Worm (Caenorhabditis elegans) whole organism, L3 larva: Measurements from ENCODE around the gene srr-6.

Experiments
- R02D3.7 ChIP-seq: fragments of 150-350 bp; optimal IDR thresholded peaks from 2 replicates; lab custom pipeline; 2014; ENCODE audit warnings: missing biosample characterization, missing genetic modification characterization
- ZK546.5 ChIP-seq: sonication (generic microtip); optimal IDR thresholded peaks from 2 replicates; lab custom pipeline; 2017; ENCODE audit warnings: missing biosample characterization, missing genetic modification characterization
- ama-1 ChIP-seq: fragments of 150-350 bp; optimal IDR thresholded peaks from 2 replicates; lab custom pipeline; 2018
- ceh-16 ChIP-seq: sonication (generic microtip); optimal IDR thresholded peaks from 2 replicates; lab custom pipeline; 2017; ENCODE audit warnings: missing biosample characterization, missing genetic modification characterization
- ceh-82 ChIP-seq: fragments of 150-350 bp; optimal IDR thresholded peaks from 2 replicates; lab custom pipeline; 2014; ENCODE audit warnings: missing biosample characterization, missing genetic modification characterization
- ceh-9 ChIP-seq: sonication (generic microtip); optimal IDR thresholded peaks from 2 replicates; lab custom pipeline; 2018; ENCODE audit warnings: missing biosample characterization, missing genetic modification characterization
- daf-12 ChIP-seq: fragments of 150-350 bp; optimal IDR thresholded peaks from 2 replicates; lab custom pipeline; 2014; ENCODE audit warnings: missing biosample characterization, missing genetic modification reagents, missing genetic modification characterization
- egl-27 ChIP-seq: sonication (generic microtip); optimal IDR thresholded peaks from 4 replicates; lab custom pipeline; 2017; ENCODE audit warnings: missing biosample characterization, missing genetic modification reagents, missing genetic modification characterization
- egl-5 ChIP-seq: fragments of 150-350 bp; optimal IDR thresholded peaks from 2 replicates; lab custom pipeline; 2017; ENCODE audit warnings: missing biosample characterization, missing genetic modification reagents, missing genetic modification characterization, inconsistent platforms
- elt-1 ChIP-seq: fragments of 150-350 bp; optimal IDR thresholded peaks from 2 replicates; lab custom pipeline; 2014; ENCODE audit warnings: missing biosample characterization, missing genetic modification characterization
- elt-2 ChIP-seq: sonication (generic microtip); optimal IDR thresholded peaks from 2 replicates; lab custom pipeline; 2016; ENCODE audit warnings: missing genetic modification reagents, mild to moderate bottlenecking, missing genetic modification characterization, missing compliant biosample characterization
- elt-3 ChIP-seq, 3 experiments: fragments of 150-350 bp in 1 of 3; sonication (generic microtip) in 2 of 3; optimal IDR thresholded peaks; 2 replicates in 2 of 3; 4 replicates in 1 of 3; lab custom pipeline; 2014 to 2017; ENCODE audit warnings: missing biosample characterization in 3 of 3, missing genetic modification characterization in 3 of 3
- fkh-10 ChIP-seq: sonication (generic microtip); optimal IDR thresholded peaks from 2 replicates; lab custom pipeline; 2017; ENCODE audit warnings: missing biosample characterization, missing genetic modification reagents, missing genetic modification characterization
- fkh-2 ChIP-seq: fragments of 150-350 bp; optimal IDR thresholded peaks from 2 replicates; lab custom pipeline; 2014; ENCODE audit warnings: missing biosample characterization, missing genetic modification reagents, missing genetic modification characterization
- fos-1 ChIP-seq: fragments of 150-350 bp; optimal IDR thresholded peaks from 2 replicates; lab custom pipeline; 2014; ENCODE audit warnings: missing biosample characterization, missing genetic modification characterization
- hmg-11 ChIP-seq: sonication (generic microtip); optimal IDR thresholded peaks from 2 replicates; lab custom pipeline; 2016; ENCODE audit warnings: missing genetic modification characterization, missing compliant biosample characterization
- lin-15B ChIP-seq: fragments of 150-350 bp; optimal IDR thresholded peaks from 2 replicates; lab custom pipeline; 2014; ENCODE audit warnings: missing biosample characterization, missing genetic modification characterization
- lin-39 ChIP-seq: fragments of 150-350 bp; optimal IDR thresholded peaks from 2 replicates; lab custom pipeline; 2018; ENCODE audit warnings: missing biosample characterization, missing genetic modification reagents, missing genetic modification characterization
- lsy-12 ChIP-seq: sonication (generic microtip); optimal IDR thresholded peaks from 2 replicates; lab custom pipeline; 2016; ENCODE audit warnings: mild to moderate bottlenecking, missing genetic modification characterization, missing compliant biosample characterization
- mdl-1 ChIP-seq: fragments of 150-350 bp; optimal IDR thresholded peaks from 2 replicates; lab custom pipeline; 2014; ENCODE audit warnings: missing biosample characterization, missing genetic modification characterization
- nhr-11 ChIP-seq: fragments of 150-350 bp; optimal IDR thresholded peaks from 2 replicates; lab custom pipeline; 2014; ENCODE audit warnings: missing biosample characterization, missing genetic modification characterization
- nhr-28 ChIP-seq: fragments of 150-350 bp; optimal IDR thresholded peaks from 2 replicates; lab custom pipeline; 2014; ENCODE audit warnings: missing biosample characterization, missing genetic modification characterization
- nhr-43 ChIP-seq: sonication (generic microtip); optimal IDR thresholded peaks from 2 replicates; lab custom pipeline; 2016; ENCODE audit warnings: mild to moderate bottlenecking, missing genetic modification characterization, missing compliant biosample characterization; ENCODE audit not compliant: poor library complexity, severe bottlenecking
- nhr-67 ChIP-seq: fragments of 150-350 bp; optimal IDR thresholded peaks from 2 replicates; lab custom pipeline; 2014; ENCODE audit warnings: missing biosample characterization, missing genetic modification characterization
- nhr-76 ChIP-seq: fragments of 150-350 bp; sonication (generic microtip); optimal IDR thresholded peaks from 5 replicates; lab custom pipeline; 2014; ENCODE audit warnings: missing biosample characterization, missing genetic modification characterization
- nhr-77 ChIP-seq: fragments of 150-350 bp; optimal IDR thresholded peaks from 2 replicates; lab custom pipeline; 2014; ENCODE audit warnings: missing biosample characterization, missing genetic modification characterization
- pha-4 ChIP-seq: fragments of 150-350 bp; optimal IDR thresholded peaks from 2 replicates; lab custom pipeline; 2014; ENCODE audit warnings: missing biosample characterization, missing genetic modification reagents, missing genetic modification characterization
- pqm-1 ChIP-seq: fragments of 150-350 bp; optimal IDR thresholded peaks from 2 replicates; lab custom pipeline; 2017; ENCODE audit warnings: missing biosample characterization, missing genetic modification characterization, inconsistent platforms
- snpc-4 ChIP-seq: fragments of 150-350 bp; optimal IDR thresholded peaks from 2 replicates; lab custom pipeline; 2014; ENCODE audit warnings: missing biosample characterization, missing genetic modification characterization
- unc-39 ChIP-seq: sonication (generic microtip); optimal IDR thresholded peaks from 4 replicates; lab custom pipeline; 2017; ENCODE audit warnings: missing biosample characterization, missing genetic modification characterization
- unc-62 ChIP-seq: fragments of 150-350 bp; sonication (generic microtip); optimal IDR thresholded peaks from 4 replicates; lab custom pipeline; 2014; ENCODE audit warnings: missing biosample characterization, missing genetic modification reagents, missing genetic modification characterization
- zag-1 ChIP-seq: fragments of 150-350 bp; optimal IDR thresholded peaks from 2 replicates; lab custom pipeline; 2014; ENCODE audit warnings: missing biosample characterization, missing genetic modification characterization
- ztf-11 ChIP-seq: fragments of 150-350 bp; optimal IDR thresholded peaks from 2 replicates; lab custom pipeline; 2014; ENCODE audit warnings: missing biosample characterization, missing genetic modification characterization
- ztf-4 ChIP-seq: fragments of 150-350 bp; optimal IDR thresholded peaks from 2 replicates; lab custom pipeline; 2014; ENCODE audit warnings: missing biosample characterization, missing genetic modification characterization

srr-6 gene

DNA sequence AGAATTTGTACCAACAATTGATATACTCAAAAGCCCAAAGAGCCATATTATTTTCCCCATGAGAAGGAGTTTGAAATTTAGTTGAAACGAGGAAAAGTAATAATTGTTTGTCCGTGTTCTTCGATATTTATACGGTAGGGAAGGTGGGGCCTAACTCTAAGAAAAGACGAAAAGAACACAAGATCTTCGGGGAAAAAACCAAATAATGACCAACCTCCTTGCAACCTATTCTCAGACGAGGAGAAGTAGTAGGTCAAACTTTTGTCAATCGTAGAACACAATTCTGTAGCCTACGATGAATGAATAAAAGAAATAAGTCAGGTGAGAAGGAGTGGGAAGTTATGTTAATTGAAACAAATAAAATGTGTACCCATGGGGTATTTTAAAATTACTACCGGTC is 25.5 kb upstream of the srr-6 start, which contains the start of gene ncx-8:
ncx-8 (minus strand) TSS at position 101 of the 400 bp plus-strand sequence.
- TF ChIP-seq fkh-2 (tag; lab: Kevin White, UChicago) (no peak), ztf-11 (tag; lab: Kevin White, UChicago) (no peak), zag-1 (no peak), egl-5 (no peak), mdl-1 (no peak), nhr-76 (tag; lab: Kevin White, UChicago) (no peak), lin-15B (no peak), R02D3.7 (tag; lab: Kevin White, UChicago) (no peak), hmg-11 (tag; lab: Kevin White, UChicago) (no peak), ceh-16 (tag; lab: Kevin White, UChicago) (no peak), lin-39 (tag; lab: Kevin White, UChicago) (no peak), fkh-10 (GFP tag; lab: Kevin White, UChicago) (no peak), elt-1 (no peak), ama-1 (lab: Kevin White, UChicago) (no peak), nhr-28 (no peak), nhr-11 (tag; lab: Kevin White, UChicago) (no peak), unc-62 (GFP tag; lab: Kevin White, UChicago) (no peak), pha-4 (tag; lab: Kevin White, UChicago) (no peak), snpc-4 (no peak)
- TF ChIP-seq, all 47 proteins: peak for 0

DNA sequence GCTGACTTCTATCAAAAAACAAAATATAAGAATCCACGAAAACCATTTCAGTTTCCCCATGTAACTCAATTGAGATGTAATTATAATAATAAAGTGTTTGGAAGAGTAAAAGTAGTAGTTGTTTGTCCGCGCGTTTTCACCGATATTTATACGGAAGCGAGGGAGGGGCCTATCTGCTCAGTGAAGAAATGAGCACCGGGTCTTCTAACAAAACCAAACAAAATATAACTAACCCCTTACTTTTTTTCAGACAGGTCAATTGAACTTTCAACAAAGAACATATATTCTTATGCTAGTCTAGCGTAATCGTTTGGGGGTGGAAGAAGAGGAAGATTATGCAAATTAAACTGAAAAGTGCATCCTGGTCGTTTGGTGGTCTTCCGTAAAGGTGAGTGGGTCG is 17.4 kb upstream of the srr-6 start, which contains the start of gene ncx-9:
ncx-9 (minus strand) TSS at position 101 of the 400 bp plus-strand sequence.
- TF ChIP-seq egl-5: no peak
- TF ChIP-seq unc-39: no peak
- no peak for TF ChIP-seq lsy-12 (tag; lab: Kevin White, UChicago)
- no peak for TF ChIP-seq elt-1
- TF ChIP-seq egl-27: no peak
- no peak for TF ChIP-seq ztf-4 (tag; lab: Kevin White, UChicago)
- TF ChIP-seq ama-1 (lab: Kevin White, UChicago): no peak
- no peak for TF ChIP-seq ceh-16 (tag; lab: Kevin White, UChicago)
- TF ChIP-seq daf-12 (tag; lab: Kevin White, UChicago): no peak
- no peak for TF ChIP-seq fkh-2 (tag; lab: Kevin White, UChicago)

DNA sequence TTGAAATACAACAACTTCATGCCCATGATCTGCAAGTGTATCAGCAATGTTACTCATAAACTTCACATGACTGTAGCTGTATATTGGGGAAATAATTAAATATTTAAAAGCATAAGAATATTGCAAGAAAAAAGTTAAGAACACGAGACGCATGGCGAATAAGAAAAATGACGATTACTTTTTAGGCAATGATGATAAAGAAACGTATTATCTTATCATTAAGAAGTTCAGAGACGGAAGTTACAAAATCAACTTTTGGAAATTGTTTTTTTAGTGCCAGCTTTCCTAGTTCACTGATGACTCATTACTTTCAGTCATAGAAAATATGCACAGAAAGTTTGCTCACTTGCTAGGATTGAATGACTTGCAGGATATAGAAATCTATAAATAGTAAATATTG is 12.2 kb upstream of the srr-6 start, which contains the start of gene ugt-7:
ugt-7 (minus strand) TSS at position 161 of the 400 bp plus-strand sequence.
- no peak for TF ChIP-seq nhr-43
- TF ChIP-seq elt-2: peak; percentile 57
- peak; percentile 27 for TF ChIP-seq pqm-1

DNA sequence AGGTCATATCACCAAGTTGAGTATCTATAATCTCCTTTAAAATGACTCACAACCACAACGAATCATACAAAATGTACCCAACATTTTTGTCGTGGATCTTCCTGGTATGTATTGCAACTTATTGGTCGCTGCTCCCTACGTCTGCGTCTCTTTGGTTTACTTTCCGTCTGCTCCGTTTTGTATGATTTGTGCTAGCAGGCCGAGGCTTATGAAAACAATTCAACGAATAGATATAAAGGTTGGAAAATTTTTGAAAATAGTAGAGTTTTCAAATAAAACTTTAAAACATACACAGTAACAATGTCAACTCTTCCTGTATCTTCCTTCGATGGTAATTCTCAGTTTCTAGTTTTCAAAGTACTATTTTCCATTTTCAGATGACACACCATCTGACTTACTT is 11.2 kb upstream of the srr-6 start, which contains the start of gene srr-8:
srr-8 (plus strand) TSS at position 301 of the 400 bp plus-strand sequence.
- no peak for TF ChIP-seq snpc-4
- no peak for TF ChIP-seq nhr-43
- no peak for TF ChIP-seq ceh-9 (tag; lab: Kevin White, UChicago)

DNA sequence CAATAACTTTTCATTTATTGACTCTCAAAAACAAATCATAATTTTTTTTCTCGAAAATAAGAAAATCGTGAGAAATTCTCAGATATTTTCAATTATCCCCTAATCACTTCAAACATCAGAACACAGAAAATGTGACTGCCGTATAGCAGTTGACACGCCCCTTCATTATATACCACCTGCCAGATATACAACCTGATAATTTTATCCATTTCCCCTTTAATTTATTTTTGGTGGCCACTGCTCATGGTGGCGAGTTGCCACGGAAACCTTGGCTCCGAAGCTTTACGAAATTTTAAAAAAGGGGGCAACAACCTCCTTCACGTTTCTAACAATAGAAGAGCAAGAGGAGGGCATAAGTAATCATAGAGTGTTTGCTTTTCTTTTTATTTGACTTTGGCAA is 4.1 kb downstream of the srr-6 start:
- no peak for TF ChIP-seq nhr-77
- TF ChIP-seq nhr-67 (tag; lab: Kevin White, UChicago): no peak
- TF ChIP-seq zag-1: no peak
- TF ChIP-seq lsy-12 (tag; lab: Kevin White, UChicago): no peak
- no peak for TF ChIP-seq elt-3 (tag; optimal IDR thresholded peaks at IDR 0.05; lab: Kevin White, UChicago)
- no peak for TF ChIP-seq nhr-43
- no peak for TF ChIP-seq ZK546.5

DNA sequence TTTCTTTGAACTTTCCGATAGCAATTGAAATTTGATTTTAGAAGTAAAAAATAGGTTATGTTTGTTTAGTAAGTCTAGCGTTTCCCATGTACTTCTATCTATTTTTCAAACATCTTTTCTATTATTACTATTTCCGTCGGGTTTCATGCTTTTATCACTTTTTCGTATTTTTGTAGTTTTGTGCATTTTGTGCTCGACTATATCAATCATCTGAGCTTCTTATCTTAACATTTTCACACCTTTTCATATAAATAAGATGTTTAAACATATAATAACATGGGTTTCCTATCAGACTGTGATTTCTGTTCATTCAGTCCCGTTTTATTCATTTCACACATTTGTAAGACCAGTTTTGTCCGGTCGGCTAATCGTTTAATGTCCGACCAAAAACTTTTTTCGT is 5.5 kb downstream of the srr-6 start:
- TF ChIP-seq ceh-82 (tag; lab: Kevin White, UChicago): no peak
- TF ChIP-seq pqm-1: peak; percentile 85
- peak; percentile 86 for TF ChIP-seq elt-2
- no peak for TF ChIP-seq fos-1 (tag; lab: Kevin White, UChicago)
- no peak for TF ChIP-seq lin-39 (tag; lab: Kevin White, UChicago)
